Worm (Caenorhabditis elegans): ENCODE results near the gene nhr-199.
"Not testable (repeated sequence)": the region's sequence is repeated elsewhere in the genome, so short reads cannot be mapped to it uniquely, and the experiment has no call there.

- not testable (repeated sequence) for TF ChIP-seq mep-1 (tag; optimal IDR thresholded peaks at IDR 0.05); elt-1 (tag; optimal IDR thresholded peaks at IDR 0.05; ENCODE audit: borderline replicate concordance, insufficient read depth); nhr-237 (tag; optimal IDR thresholded peaks at IDR 0.05)
Measured at ce11 chrV:15744366-15744765, 44.7 kb upstream of the nhr-199 start, which contains the start of gene str-19.

Data from whole organism, mixed stage, embryonic.